Fruit fly (Drosophila melanogaster): Measurements from ENCODE around the gene OtopLa.

Gene OtopLa

DNA sequence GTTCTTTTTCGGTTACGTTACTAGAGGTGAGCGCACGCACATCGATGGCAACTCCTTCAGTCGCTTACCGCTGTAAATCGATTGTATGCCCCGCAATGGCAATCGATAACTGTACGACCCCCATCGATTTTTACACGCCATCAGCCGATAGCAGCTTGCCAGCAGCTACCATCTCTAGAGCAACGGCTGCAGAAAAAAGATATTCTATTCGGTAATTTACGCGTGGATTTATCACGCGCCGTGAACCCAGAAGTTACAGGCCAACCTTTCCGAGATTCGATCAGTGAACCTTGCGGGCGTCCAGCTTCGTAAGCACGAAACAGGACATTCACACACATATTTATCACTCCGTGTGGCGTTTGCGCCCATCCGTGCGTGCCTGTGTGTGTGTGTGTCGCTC, 17.6 kb upstream of the OtopLa start, which contains the start of the genes Sirt4 and CG4119 (continued):
- TF ChIP-seq Fer1 (GFP tag; optimal IDR thresholded peaks at IDR 0.05) (peak; percentile 27), Ravus (GFP tag; IDR thresholded peaks at IDR 0.05) (no peak), stwl (tag; optimal IDR thresholded peaks at IDR 0.05) (peak; percentile 66), CG6791 (GFP tag; IDR thresholded peaks at IDR 0.05; ENCODE audit: partially characterized antibody) (peak; percentile 98), CG15479 (GFP tag; optimal IDR thresholded peaks at IDR 0.05) (no peak), CG34422 (GFP tag; IDR thresholded peaks at IDR 0.05) (peak; percentile 56; the same call in 1 of the 3 replicates), CG13123 (GFP tag; optimal IDR thresholded peaks at IDR 0.05) (no peak), Atf-2 (GFP tag; optimal IDR thresholded peaks at IDR 0.05) (no peak), Max (GFP tag; optimal IDR thresholded peaks at IDR 0.05) (peak; percentile 18), Ets65A (GFP tag) (peak; percentile 33), zfh1 (GFP tag; IDR thresholded peaks at IDR 0.05) (0 out of 3 replicates have a peak, but pooled peaks have one; percentile 33), E2f1 (GFP tag; IDR thresholded peaks at IDR 0.05) (0 out of 2 replicates have a peak, but pooled peaks have one; percentile 8), CG18599 (GFP tag; optimal IDR thresholded peaks at IDR 0.05) (no peak), z (GFP tag; IDR thresholded peaks at IDR 0.05) (no peak), lov (optimal IDR thresholded peaks at IDR 0.05) (no peak), lov (GFP tag; IDR thresholded peaks at IDR 0.05) (no peak), CG11696 (GFP tag; IDR thresholded peaks at IDR 0.05) (no peak), CG18476 (GFP tag; optimal IDR thresholded peaks at IDR 0.05) (no peak), hb (GFP tag; IDR thresholded peaks at IDR 0.05; ENCODE audit: partially characterized antibody) (peak; percentile 97), hth (optimal IDR thresholded peaks at IDR 0.05) (no peak), MESR4 (GFP tag; optimal IDR thresholded peaks at IDR 0.05) (peak; percentile 92), Neu2 (GFP tag; optimal IDR thresholded peaks at IDR 0.05; ENCODE audit: borderline replicate concordance) (no peak), CG17359 (tag; optimal IDR thresholded peaks at IDR 0.05) (no peak), CG11723 (GFP tag; optimal IDR thresholded peaks at IDR 0.05) (no peak), CG16779 (GFP tag; IDR thresholded peaks at IDR 0.05) (no peak), CG17802 (tag; optimal IDR thresholded peaks at IDR 0.05) (no peak), jing (GFP tag; optimal IDR thresholded peaks at IDR 0.05) (no peak), CG2712 (tag; optimal IDR thresholded peaks at IDR 0.05) (peak; percentile 38), CG32767 (GFP tag; IDR thresholded peaks at IDR 0.05) (0 out of 2 replicates have a peak, but pooled peaks have one; percentile 21), fru (optimal IDR thresholded peaks at IDR 0.05) (no peak), CG8478 (optimal IDR thresholded peaks at IDR 0.05) (peak; percentile 30), org-1 (GFP tag; optimal IDR thresholded peaks at IDR 0.05) (no peak), ci (GFP tag; IDR thresholded peaks at IDR 0.05) (no peak), CG12104 (GFP tag; optimal IDR thresholded peaks at IDR 0.05) (no peak), kni (GFP tag; optimal IDR thresholded peaks at IDR 0.05) (no peak), HLHmδ (GFP tag; optimal IDR thresholded peaks at IDR 0.05) (no peak), amos (GFP tag; IDR thresholded peaks at IDR 0.05; ENCODE audit: partially characterized antibody) (peak; percentile 98), Hsf (GFP tag; optimal IDR thresholded peaks at IDR 0.05) (no peak), CG18764 (GFP tag; optimal IDR thresholded peaks at IDR 0.05) (no peak), CG31441 (GFP tag; IDR thresholded peaks at IDR 0.05) (no peak), CG17328 (GFP tag; IDR thresholded peaks at IDR 0.05) (no peak), maf-S (GFP tag; optimal IDR thresholded peaks at IDR 0.05) (no peak), Vsx1 (GFP tag; optimal IDR thresholded peaks at IDR 0.05) (no peak), CG4820 (GFP tag; optimal IDR thresholded peaks at IDR 0.05) (no peak), Meics (GFP tag; optimal IDR thresholded peaks at IDR 0.05) (no peak), CG18262 (tag; optimal IDR thresholded peaks at IDR 0.05) (no peak), CG16813 (GFP tag; IDR thresholded peaks at IDR 0.05; ENCODE audit: partially characterized antibody) (peak; percentile 96), CG11456 (GFP tag; IDR thresholded peaks at IDR 0.05) (peak; percentile 65; the same call in 1 of the 3 replicates), Xbp1 (GFP tag; optimal IDR thresholded peaks at IDR 0.05) (peak; percentile 23), C15 (GFP tag; IDR thresholded peaks at IDR 0.05) (no peak), CG9817 (tag; optimal IDR thresholded peaks at IDR 0.05) (no peak), row (GFP tag; IDR thresholded peaks at IDR 0.05) (peak; percentile 60), CG3163 (GFP tag; optimal IDR thresholded peaks at IDR 0.05) (no peak)
